Fruit fly (Drosophila melanogaster): ENCODE results near the gene Sirt1.

Gene Sirt1

dm6 chr2L:13203437-13204137, 38.2 kb downstream of the Sirt1 start, which contains the start of gene Pect:
Pect (plus strand) TSS chr2L:13203762.
- TF ChIP-seq Dbx (GFP tag; IDR thresholded peaks at IDR 0.05) = no peak; the same call in 2 of the 3 replicates
- TF ChIP-seq NC2α (GFP tag; optimal IDR thresholded peaks at IDR 0.05) = peak; percentile 8
- no peak for TF ChIP-seq vfl (GFP tag; optimal IDR thresholded peaks at IDR 0.05)
- TF ChIP-seq CG4820 (GFP tag; optimal IDR thresholded peaks at IDR 0.05) = no peak
- no peak for TF ChIP-seq CG14441 (GFP tag; IDR thresholded peaks at IDR 0.05)
- peak; percentile 11 for TF ChIP-seq CG12659 (GFP tag; optimal IDR thresholded peaks at IDR 0.05)
- TF ChIP-seq Oli (tag; optimal IDR thresholded peaks at IDR 0.05) = no peak
- TF ChIP-seq Abd-B (GFP tag; optimal IDR thresholded peaks at IDR 0.05) = no peak
- TF ChIP-seq CG4617 (GFP tag; optimal IDR thresholded peaks at IDR 0.05; ENCODE audit: borderline replicate concordance) = no peak
- TF ChIP-seq NK7.1 (GFP tag; optimal IDR thresholded peaks at IDR 0.05) = no peak
- TF ChIP-seq btn (GFP tag; optimal IDR thresholded peaks at IDR 0.05) = no peak
- TF ChIP-seq Tbp (GFP tag; optimal IDR thresholded peaks at IDR 0.05) = no peak
- TF ChIP-seq so (GFP tag; IDR thresholded peaks at IDR 0.05) = peak; percentile 66; the same call in 1 of the 3 replicates
- no peak for TF ChIP-seq CG7839 (tag; optimal IDR thresholded peaks at IDR 0.05)
- peak; percentile 26 for TF ChIP-seq CG30403 (GFP tag; optimal IDR thresholded peaks at IDR 0.05)
- TF ChIP-seq zen (tag; optimal IDR thresholded peaks at IDR 0.05) = no peak
- peak; percentile 57 for TF ChIP-seq cwo (GFP tag; optimal IDR thresholded peaks at IDR 0.05)
- peak; percentile 37 for TF ChIP-seq Hr3 (GFP tag; optimal IDR thresholded peaks at IDR 0.05)
- TF ChIP-seq emc (GFP tag; optimal IDR thresholded peaks at IDR 0.05) = no peak
- TF ChIP-seq CG8290 (GFP tag; optimal IDR thresholded peaks at IDR 0.05) = no peak
- TF ChIP-seq CG8290 (tag; optimal IDR thresholded peaks at IDR 0.05) = no peak
- no peak for TF ChIP-seq CG31224 (GFP tag; IDR thresholded peaks at IDR 0.05)
- no peak for TF ChIP-seq MTF-1 (GFP tag; optimal IDR thresholded peaks at IDR 0.05; ENCODE audit: borderline replicate concordance)
- TF ChIP-seq Med (GFP tag) = peak; percentile 79
- no peak for TF ChIP-seq HLH54F (GFP tag; optimal IDR thresholded peaks at IDR 0.05)
- peak; percentile 60 for TF ChIP-seq CG10267 (tag; optimal IDR thresholded peaks at IDR 0.05)
- no peak for TF ChIP-seq CG15479 (GFP tag; optimal IDR thresholded peaks at IDR 0.05)
- no peak for TF ChIP-seq CG10366 (GFP tag; IDR thresholded peaks at IDR 0.05)
- TF ChIP-seq ro (GFP tag; IDR thresholded peaks at IDR 0.05) = no peak
- no peak for TF ChIP-seq CG10959 (GFP tag; IDR thresholded peaks at IDR 0.05)
- no peak for TF ChIP-seq CG10209 (GFP tag; optimal IDR thresholded peaks at IDR 0.05)
- no peak for TF ChIP-seq dati (GFP tag; IDR thresholded peaks at IDR 0.05)
- peak; percentile 43 for TF ChIP-seq CG1602 (GFP tag; optimal IDR thresholded peaks at IDR 0.05)
- TF ChIP-seq CG6683 (GFP tag; optimal IDR thresholded peaks at IDR 0.05) = no peak
- peak; percentile 71 for TF ChIP-seq CG8924 (tag; optimal IDR thresholded peaks at IDR 0.05)
- no peak for TF ChIP-seq CG16815 (GFP tag; optimal IDR thresholded peaks at IDR 0.05)
- no peak for TF ChIP-seq Hr39 (optimal IDR thresholded peaks at IDR 0.05)
- no peak for TF ChIP-seq CG4854 (GFP tag; optimal IDR thresholded peaks at IDR 0.05)
- no peak for TF ChIP-seq CG10979 (tag; optimal IDR thresholded peaks at IDR 0.05)
- no peak for TF ChIP-seq CG16779 (GFP tag; IDR thresholded peaks at IDR 0.05)
- peak in 1 of 3 experiments; percentile 26 for TF ChIP-seq lola (GFP tag; optimal IDR thresholded peaks at IDR 0.05)
- no peak; the same call in 1 of the 2 replicates for TF ChIP-seq CG2129 (GFP tag; IDR thresholded peaks at IDR 0.05; ENCODE audit: partially characterized antibody)
- TF ChIP-seq CG13775 (GFP tag; optimal IDR thresholded peaks at IDR 0.05) = peak; percentile 52
- TF ChIP-seq CG4328 (GFP tag; optimal IDR thresholded peaks at IDR 0.05) = no peak
- TF ChIP-seq CG10543 (GFP tag; optimal IDR thresholded peaks at IDR 0.05) = peak; percentile 92
- peak; percentile 98 for TF ChIP-seq her (GFP tag; optimal IDR thresholded peaks at IDR 0.05)
- TF ChIP-seq chm (GFP tag; IDR thresholded peaks at IDR 0.05) = peak; percentile 63; the same call in 1 of the 2 replicates
- TF ChIP-seq CG34224 (GFP tag; IDR thresholded peaks at IDR 0.05; ENCODE audit: partially characterized antibody) = peak; percentile 32; the same call in 1 of the 3 replicates
- TF ChIP-seq gcm2 (GFP tag; optimal IDR thresholded peaks at IDR 0.05) = no peak
- 0 out of 2 replicates have a peak, but pooled peaks have one; percentile 28 for TF ChIP-seq CG3847 (GFP tag; IDR thresholded peaks at IDR 0.05)

Data from whole organism, embryonic.